Fruit fly (Drosophila melanogaster): ENCODE data around the gene CG31274.
A peak's percentile ranks its signal among the peaks of the same experiment; 100 is the strongest.

The CG31274 gene

DNA sequence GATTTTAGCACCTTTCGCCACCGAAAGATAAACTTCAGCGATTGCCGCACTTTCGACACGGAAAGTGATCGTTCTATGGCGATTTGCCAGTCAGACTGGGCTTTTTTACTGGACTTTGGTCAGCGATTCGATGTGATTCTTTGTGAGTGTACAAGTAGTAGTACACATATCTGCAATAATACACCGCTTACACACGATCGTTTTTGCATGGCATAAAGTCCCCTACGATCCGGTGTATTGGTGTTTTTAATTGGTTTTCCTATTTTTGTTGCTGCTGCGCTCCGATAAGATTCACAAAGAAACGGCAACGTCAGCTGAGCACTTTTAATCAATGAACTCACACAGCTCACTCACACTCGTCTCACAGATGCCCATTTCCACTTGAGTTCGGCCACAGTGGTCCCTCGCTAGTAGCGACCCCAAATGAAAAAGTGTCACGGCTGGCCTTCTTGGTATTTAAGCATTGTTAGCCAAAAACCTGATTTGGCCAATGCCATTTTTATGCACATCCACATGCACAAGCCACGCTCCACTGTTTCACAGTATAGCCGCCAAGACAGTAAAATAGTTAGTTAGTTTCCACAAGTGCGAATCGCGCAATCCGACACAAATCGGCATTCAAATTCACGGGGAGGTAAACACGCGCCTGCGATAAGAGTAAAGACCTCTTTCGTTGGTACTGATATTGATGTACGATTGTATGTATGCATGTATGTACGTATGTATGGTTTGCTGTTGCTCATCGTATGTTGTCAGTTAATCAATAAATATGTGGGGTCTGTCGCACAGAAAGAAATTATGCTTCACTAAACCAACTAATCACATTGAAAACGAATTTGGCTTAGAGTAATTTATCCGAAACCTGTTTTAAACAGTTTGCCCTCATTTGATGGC is 6.4 kb upstream of the CG31274 start (continued):
- TF ChIP-seq danr (GFP tag; IDR thresholded peaks at IDR 0.05) (peak; percentile 88), Stat92E (GFP tag; optimal IDR thresholded peaks at IDR 0.05) (no peak), CG17829 (tag; optimal IDR thresholded peaks at IDR 0.05) (peak; percentile 73), CTCF (GFP tag; optimal IDR thresholded peaks at IDR 0.05) (peak; percentile 26), Dip2 (GFP tag; IDR thresholded peaks at IDR 0.05) (peak; percentile 47; the same call in 1 of the 2 replicates), CG6272 (GFP tag; IDR thresholded peaks at IDR 0.05) (peak; percentile 91), Sin3A (optimal IDR thresholded peaks at IDR 0.05) (no peak), CG10267 (tag; optimal IDR thresholded peaks at IDR 0.05) (peak; percentile 43), CG18764 (GFP tag; optimal IDR thresholded peaks at IDR 0.05) (peak; percentile 66), GATAe (GFP tag; conservative IDR thresholded peaks at IDR 0.05) (peak; percentile 95), dysf (GFP tag; IDR thresholded peaks at IDR 0.05) (peak; percentile 97), Ada2b (GFP tag; IDR thresholded peaks at IDR 0.05) (peak; percentile 95), CG12299 (tag; optimal IDR thresholded peaks at IDR 0.05) (peak; percentile 84), CG13123 (GFP tag; optimal IDR thresholded peaks at IDR 0.05) (peak; percentile 86), CG30431 (GFP tag; optimal IDR thresholded peaks at IDR 0.05) (peak; percentile 86), CG10147 (GFP tag; optimal IDR thresholded peaks at IDR 0.05) (peak; percentile 85), hth (optimal IDR thresholded peaks at IDR 0.05) (no peak), toy (GFP tag; IDR thresholded peaks at IDR 0.05) (peak; percentile 94), CG2120 (GFP tag; optimal IDR thresholded peaks at IDR 0.05) (peak; percentile 99), CG1647 (GFP tag; optimal IDR thresholded peaks at IDR 0.05) (peak; percentile 94), BtbVII (GFP tag; optimal IDR thresholded peaks at IDR 0.05) (peak; percentile 87), esg (GFP tag; conservative IDR thresholded peaks at IDR 0.05) (peak; percentile 97), Mrtf (GFP tag; IDR thresholded peaks at IDR 0.05) (peak; percentile 97), Dip3 (GFP tag; optimal IDR thresholded peaks at IDR 0.05) (peak; percentile 98), Elba2 (GFP tag; optimal IDR thresholded peaks at IDR 0.05) (no peak), p53 (GFP tag; optimal IDR thresholded peaks at IDR 0.05) (peak; percentile 83), zfh1 (GFP tag; IDR thresholded peaks at IDR 0.05) (peak; percentile 94), BEAF-32 (GFP tag; optimal IDR thresholded peaks at IDR 0.05) (peak; percentile 20), ind (GFP tag; optimal IDR thresholded peaks at IDR 0.05) (peak; percentile 98), CG32772 (GFP tag; IDR thresholded peaks at IDR 0.05) (peak; percentile 94), dmrt11E (tag; optimal IDR thresholded peaks at IDR 0.05) (peak; percentile 35), fd64A (GFP tag; optimal IDR thresholded peaks at IDR 0.05) (peak; percentile 30), ERR (GFP tag; optimal IDR thresholded peaks at IDR 0.05) (peak; percentile 96), CG9727 (GFP tag; optimal IDR thresholded peaks at IDR 0.05) (peak; percentile 86), Bgb (GFP tag; IDR thresholded peaks at IDR 0.05; ENCODE audit: partially characterized antibody) (0 out of 2 replicates have a peak, but pooled peaks have one; percentile 14), wek (GFP tag; optimal IDR thresholded peaks at IDR 0.05) (peak; percentile 78), Abd-B (GFP tag; optimal IDR thresholded peaks at IDR 0.05) (peak; percentile 94), ato (GFP tag; IDR thresholded peaks at IDR 0.05; ENCODE audit: partially characterized antibody) (no peak), D (optimal IDR thresholded peaks at IDR 0.05) (no peak), D (GFP tag; optimal IDR thresholded peaks at IDR 0.05) (peak; percentile 45), insv (GFP tag; optimal IDR thresholded peaks at IDR 0.05) (peak; percentile 39 to 65), Deaf1 (tag; optimal IDR thresholded peaks at IDR 0.05) (peak; percentile 72), br (optimal IDR thresholded peaks at IDR 0.05) (no peak), CG12236 (GFP tag; optimal IDR thresholded peaks at IDR 0.05) (peak; percentile 72), CG4424 (GFP tag; optimal IDR thresholded peaks at IDR 0.05) (peak; percentile 82), gsb-n (tag; optimal IDR thresholded peaks at IDR 0.05) (peak; percentile 27), CG34224 (GFP tag; IDR thresholded peaks at IDR 0.05; ENCODE audit: partially characterized antibody) (no peak), jigr1 (GFP tag; IDR thresholded peaks at IDR 0.05) (peak; percentile 81; the same call in 1 of the 3 replicates), ewg (GFP tag; optimal IDR thresholded peaks at IDR 0.05) (peak; percentile 56), D19B (GFP tag; optimal IDR thresholded peaks at IDR 0.05) (peak; percentile 85)
